Worm (Caenorhabditis elegans) whole organism, L1 larva: Measurements from ENCODE around the gene ZC155.4.

Source experiments
- C34B4.2 ChIP-seq: sonication (generic microtip); optimal IDR thresholded peaks from 2 replicates; lab custom pipeline; 2017; ENCODE audit warnings: mild to moderate bottlenecking, missing genetic modification characterization, missing compliant biosample characterization
- Y116A8C.19 ChIP-seq: sonication (generic microtip); optimal IDR thresholded peaks from 2 replicates; lab custom pipeline; 2016; ENCODE audit warnings: missing compliant biosample characterization, missing genetic modification characterization, borderline replicate concordance
- aha-1 ChIP-seq: fragments of 150-350 bp; optimal IDR thresholded peaks from 2 replicates; lab custom pipeline; 2014; ENCODE audit warnings: missing biosample characterization, missing genetic modification characterization
- alr-1 ChIP-seq: fragments of 200-800 bp; sonication (Bioruptor generic); optimal IDR thresholded peaks from 2 replicates; lab custom pipeline; 2018; ENCODE audit warnings: borderline replicate concordance, mild to moderate bottlenecking, missing genetic modification characterization, missing compliant biosample characterization
- aly-2 ChIP-seq: fragments of 150-350 bp; optimal IDR thresholded peaks from 2 replicates; lab custom pipeline; 2014; ENCODE audit warnings: missing biosample characterization, missing genetic modification characterization
- ama-1 ChIP-seq: fragments of 150-350 bp; optimal IDR thresholded peaks from 2 replicates; lab custom pipeline; 2014
- blmp-1 ChIP-seq: fragments of 150-350 bp; optimal IDR thresholded peaks from 2 replicates; lab custom pipeline; 2014; ENCODE audit warnings: missing biosample characterization, missing genetic modification characterization
- ceh-63 ChIP-seq: fragments of 200-800 bp; sonication (Bioruptor generic); optimal IDR thresholded peaks from 2 replicates; lab custom pipeline; 2018; ENCODE audit warnings: mild to moderate bottlenecking, missing genetic modification characterization, missing compliant biosample characterization
- ceh-8 ChIP-seq: fragments of 200-800 bp; sonication (Bioruptor generic); optimal IDR thresholded peaks from 2 replicates; lab custom pipeline; 2018; ENCODE audit warnings: mild to moderate bottlenecking, missing genetic modification characterization, moderate library complexity, missing compliant biosample characterization
- dsc-1 ChIP-seq: sonication (generic microtip); optimal IDR thresholded peaks from 2 replicates; lab custom pipeline; 2016; ENCODE audit warnings: mild to moderate bottlenecking, missing genetic modification characterization, missing compliant biosample characterization
- efl-1 ChIP-seq, 4 experiments: fragments of 150-350 bp; optimal IDR thresholded peaks in 3 of 4; peaks in 1 of 4; 1 replicate in 1 of 4; 2 replicates in 3 of 4; lab custom pipeline; 2014; ENCODE audit warnings: missing biosample characterization in 2 of 4, missing genetic modification characterization in 2 of 4, missing genetic modification reagents in 2 of 4
- egl-27 ChIP-seq, 2 experiments: fragments of 150-350 bp in 1 of 2; sonication (generic microtip); optimal IDR thresholded peaks; 3 replicates each; lab custom pipeline; 2017 to 2018; ENCODE audit warnings: missing biosample characterization in 2 of 2, missing genetic modification characterization in 2 of 2, missing genetic modification reagents in 2 of 2
- fkh-10 ChIP-seq: sonication (generic microtip); optimal IDR thresholded peaks from 2 replicates; lab custom pipeline; 2017; ENCODE audit warnings: missing biosample characterization, missing genetic modification reagents, missing genetic modification characterization
- fkh-8 ChIP-seq: sonication (generic microtip); optimal IDR thresholded peaks from 2 replicates; lab custom pipeline; 2016; ENCODE audit warnings: mild to moderate bottlenecking, missing genetic modification characterization, missing compliant biosample characterization
- fos-1 ChIP-seq: fragments of 150-350 bp; optimal IDR thresholded peaks from 2 replicates; lab custom pipeline; 2014; ENCODE audit warnings: missing biosample characterization, missing genetic modification characterization
- grh-1 ChIP-seq: fragments of 200-800 bp; sonication (Bioruptor generic); IDR thresholded peaks from 2 replicates; pipeline ENCODE4 v1.3.6; 2022; ENCODE audit warnings: missing genetic modification reagents, missing genetic modification characterization, missing compliant biosample characterization
- hlh-4 ChIP-seq: sonication (generic microtip); optimal IDR thresholded peaks from 2 replicates; lab custom pipeline; 2016; ENCODE audit warnings: mild to moderate bottlenecking, missing genetic modification characterization, missing compliant biosample characterization
- hpl-2 ChIP-seq: fragments of 150-350 bp; optimal IDR thresholded peaks from 2 replicates; lab custom pipeline; 2014; ENCODE audit warnings: missing biosample characterization, missing genetic modification reagents, missing genetic modification characterization
- irx-1 ChIP-seq: sonication (generic microtip); optimal IDR thresholded peaks from 2 replicates; lab custom pipeline; 2016; ENCODE audit warnings: missing genetic modification characterization, missing compliant biosample characterization
- lin-35 ChIP-seq, 2 experiments: fragments of 150-350 bp; optimal IDR thresholded peaks; 2 replicates each; lab custom pipeline; 2014; ENCODE audit warnings: missing biosample characterization in 2 of 2, missing genetic modification characterization in 2 of 2, missing genetic modification reagents in 2 of 2
- lin-39 ChIP-seq: fragments of 150-350 bp; optimal IDR thresholded peaks from 2 replicates; lab custom pipeline; 2014; ENCODE audit warnings: missing biosample characterization, missing genetic modification reagents, missing genetic modification characterization
- lir-3 ChIP-seq: sonication (generic microtip); optimal IDR thresholded peaks from 2 replicates; lab custom pipeline; 2016; ENCODE audit warnings: mild to moderate bottlenecking, missing genetic modification characterization, moderate library complexity, missing compliant biosample characterization; ENCODE audit not compliant: poor library complexity
- mab-9 ChIP-seq: fragments of 200-800 bp; sonication (Bioruptor generic); IDR thresholded peaks from 2 replicates; pipeline ENCODE4 v1.3.6; 2022; ENCODE audit warnings: missing genetic modification reagents, missing genetic modification characterization, missing compliant biosample characterization
- mdl-1 ChIP-seq, 2 experiments: fragments of 150-350 bp; optimal IDR thresholded peaks; 2 replicates each; lab custom pipeline; 2014 to 2017; ENCODE audit warnings: missing biosample characterization in 2 of 2, missing genetic modification characterization in 2 of 2, inconsistent platforms in 1 of 2
- mep-1 ChIP-seq: fragments of 150-350 bp; optimal IDR thresholded peaks from 2 replicates; lab custom pipeline; 2014; ENCODE audit warnings: missing biosample characterization, missing genetic modification characterization
- nhr-11 ChIP-seq: fragments of 150-350 bp; optimal IDR thresholded peaks from 2 replicates; lab custom pipeline; 2014; ENCODE audit warnings: missing biosample characterization, missing genetic modification characterization
- nhr-12 ChIP-seq: sonication (generic microtip); optimal IDR thresholded peaks from 2 replicates; lab custom pipeline; 2017; ENCODE audit warnings: missing biosample characterization, missing genetic modification characterization
- nhr-19 ChIP-seq: fragments of 200-800 bp; sonication (Bioruptor generic); conservative IDR thresholded peaks from 2 replicates; pipeline ENCODE4 v1.3.6; 2022; ENCODE audit warnings: missing genetic modification characterization, missing compliant biosample characterization
- nhr-28 ChIP-seq: fragments of 150-350 bp; optimal IDR thresholded peaks from 2 replicates; lab custom pipeline; 2014; ENCODE audit warnings: missing biosample characterization, missing genetic modification characterization
- nhr-71 ChIP-seq: sonication (generic microtip); optimal IDR thresholded peaks from 2 replicates; lab custom pipeline; 2016; ENCODE audit warnings: mild to moderate bottlenecking, missing genetic modification characterization, moderate library complexity, missing compliant biosample characterization
- nhr-76 ChIP-seq: sonication (generic microtip); optimal IDR thresholded peaks from 2 replicates; lab custom pipeline; 2017; ENCODE audit warnings: missing biosample characterization, missing genetic modification characterization
- nhr-77 ChIP-seq: fragments of 150-350 bp; optimal IDR thresholded peaks from 2 replicates; lab custom pipeline; 2014; ENCODE audit warnings: missing biosample characterization, missing genetic modification characterization
- nhr-84 ChIP-seq: sonication (generic microtip); optimal IDR thresholded peaks from 2 replicates; lab custom pipeline; 2017; ENCODE audit warnings: missing biosample characterization, missing genetic modification characterization
- nhr-85 ChIP-seq: sonication (generic microtip); peaks from one replicate; lab custom pipeline; 2016; ENCODE audit warnings: missing genetic modification characterization, inconsistent platforms, missing compliant biosample characterization
- skn-1 ChIP-seq: fragments of 150-350 bp; optimal IDR thresholded peaks from 2 replicates; lab custom pipeline; 2014; ENCODE audit warnings: missing biosample characterization, missing genetic modification characterization
- snpc-4 ChIP-seq: fragments of 150-350 bp; optimal IDR thresholded peaks from 2 replicates; lab custom pipeline; 2014; ENCODE audit warnings: missing biosample characterization, missing genetic modification characterization
- snu-23 ChIP-seq: sonication (generic microtip); optimal IDR thresholded peaks from 2 replicates; lab custom pipeline; 2016; ENCODE audit warnings: missing genetic modification characterization, missing compliant biosample characterization
- sptf-1 ChIP-seq: fragments of 150-350 bp; optimal IDR thresholded peaks from 2 replicates; lab custom pipeline; 2014; ENCODE audit warnings: missing biosample characterization, missing genetic modification characterization
- unc-30 ChIP-seq: sonication (generic microtip); optimal IDR thresholded peaks from 2 replicates; lab custom pipeline; 2017; ENCODE audit warnings: missing biosample characterization, missing genetic modification characterization
- unc-62 ChIP-seq: fragments of 150-350 bp; optimal IDR thresholded peaks from 2 replicates; lab custom pipeline; 2014; ENCODE audit warnings: missing biosample characterization, missing genetic modification reagents, missing genetic modification characterization
- unc-98 ChIP-seq: fragments of 200-800 bp; sonication (Bioruptor generic); IDR thresholded peaks from 2 replicates; pipeline ENCODE4 v1.3.6; 2022; ENCODE audit warnings: missing genetic modification characterization, missing compliant biosample characterization
- zip-4 ChIP-seq: fragments of 200-800 bp; sonication (Bioruptor generic); optimal IDR thresholded peaks from 2 replicates; lab custom pipeline; 2018; ENCODE audit warnings: mild to moderate bottlenecking, missing genetic modification characterization, moderate library complexity, missing compliant biosample characterization
- ztf-11 ChIP-seq, 2 experiments: sonication (generic microtip); optimal IDR thresholded peaks; 2 replicates each; lab custom pipeline; 2016 to 2017; ENCODE audit warnings: missing genetic modification characterization in 2 of 2, missing biosample characterization in 1 of 2, missing compliant biosample characterization in 1 of 2
- ztf-4 ChIP-seq: fragments of 150-350 bp; optimal IDR thresholded peaks from 2 replicates; lab custom pipeline; 2014; ENCODE audit warnings: missing biosample characterization, missing genetic modification characterization

Gene ZC155.4

DNA sequence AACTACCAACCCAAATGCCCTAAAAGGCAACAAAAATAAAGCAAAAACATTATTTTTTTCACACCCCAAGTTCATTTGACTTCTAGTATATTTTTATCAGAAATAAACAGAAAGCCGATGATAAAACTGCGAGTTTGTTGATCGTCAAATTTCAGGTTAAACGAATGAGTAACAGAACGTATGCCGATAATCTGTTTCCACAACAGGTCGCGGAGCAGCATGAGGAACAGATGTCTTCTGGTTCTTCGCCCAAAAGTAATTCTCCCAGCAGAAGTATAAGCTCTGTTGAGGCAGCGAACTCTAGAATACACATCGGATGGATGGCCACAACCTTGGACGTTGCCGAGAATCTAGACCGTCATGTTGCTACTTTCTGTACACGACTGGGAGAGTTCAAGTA is 15.1 kb upstream of the ZC155.4 start, which contains the start of gene prmt-5 (continued):
- TF ChIP-seq snu-23 (GFP tag; lab: Kevin White, UChicago) (peak; percentile 22), nhr-12 (no peak)

ce11 chrIII:5229511-5230250 is 14.4 kb upstream of the ZC155.4 start:
- no peak for TF ChIP-seq nhr-28 (tag; lab: Kevin White, UChicago)
- no peak for TF ChIP-seq ama-1 (lab: Kevin White, UChicago)
- no peak for TF ChIP-seq ceh-63 (GFP tag; lab: Kevin White, UChicago)
- no peak for TF ChIP-seq efl-1 (optimal IDR thresholded peaks at IDR 0.05; lab: Kevin White, UChicago)
- peak in 1 of 2 experiments; percentile 90 for TF ChIP-seq efl-1 (GFP tag; optimal IDR thresholded peaks at IDR 0.05 in 1 of 2; lab: Kevin White, UChicago)
- TF ChIP-seq unc-62 (GFP tag; lab: Kevin White, UChicago): no peak
- no peak for TF ChIP-seq Y116A8C.19
- peak; percentile 59 for TF ChIP-seq nhr-85
- TF ChIP-seq sptf-1 (tag; lab: Kevin White, UChicago): no peak
- TF ChIP-seq zip-4 (GFP tag; lab: Kevin White, UChicago): no peak
- peak; percentile 33 for TF ChIP-seq nhr-76 (tag; lab: Kevin White, UChicago)
- no peak for TF ChIP-seq dsc-1
- TF ChIP-seq ceh-8 (GFP tag; lab: Kevin White, UChicago): no peak
- TF ChIP-seq irx-1 (tag; lab: Kevin White, UChicago): no peak
- no peak for TF ChIP-seq skn-1 (tag; lab: Kevin White, UChicago)
- no peak for TF ChIP-seq grh-1 (GFP tag; lab: Robert Waterston, UW)
- no peak for TF ChIP-seq unc-30 (tag; lab: Kevin White, UChicago)
- peak; percentile 94 for TF ChIP-seq alr-1
- no peak for TF ChIP-seq blmp-1 (tag; lab: Kevin White, UChicago)
- TF ChIP-seq egl-27 (tag; optimal IDR thresholded peaks at IDR 0.05; lab: Kevin White, UChicago): no peak
- TF ChIP-seq, all 84 proteins: peak for 4

ce11 chrIII:5228839-5229238 is 13.6 kb upstream of the ZC155.4 start:
- no peak for TF ChIP-seq efl-1 (optimal IDR thresholded peaks at IDR 0.05; lab: Kevin White, UChicago)
- peak in 1 of 2 experiments; percentile 90 for TF ChIP-seq efl-1 (GFP tag; optimal IDR thresholded peaks at IDR 0.05 in 1 of 2; lab: Kevin White, UChicago)
- no peak for TF ChIP-seq lir-3 (tag; lab: Kevin White, UChicago)
- TF ChIP-seq mdl-1 (tag; optimal IDR thresholded peaks at IDR 0.05; lab: Kevin White, UChicago): no peak
- TF ChIP-seq ama-1 (lab: Kevin White, UChicago): peak; percentile 20
- TF ChIP-seq unc-98 (GFP tag; lab: Robert Waterston, UW): no peak

ce11 chrIII:5227831-5228467 is 12.7 kb upstream of the ZC155.4 start, which contains the start of the genes C34E10.12, C34E10.10 and atp-2:
TSS of gene C34E10.12 (minus strand) at chrIII:5227881.
TSS of gene C34E10.10 (minus strand) at chrIII:5227884.
TSS of gene atp-2 (plus strand) at chrIII:5228417.
- no peak for TF ChIP-seq alr-1
- TF ChIP-seq nhr-19: peak; percentile 87
- no peak for TF ChIP-seq unc-98 (GFP tag; lab: Robert Waterston, UW)
- TF ChIP-seq nhr-11 (tag; lab: Kevin White, UChicago): peak; percentile 27
- TF ChIP-seq lin-35 (GFP tag; optimal IDR thresholded peaks at IDR 0.05; lab: Kevin White, UChicago): peak; percentile 86 to 90
- peak; percentile 96 for TF ChIP-seq skn-1 (tag; lab: Kevin White, UChicago)
- TF ChIP-seq hlh-4 (tag; lab: Kevin White, UChicago): no peak
- TF ChIP-seq nhr-71 (tag; lab: Kevin White, UChicago): peak; percentile 93
- peak; percentile 46 for TF ChIP-seq snpc-4 (tag; lab: Kevin White, UChicago)
- peak; percentile 93 for TF ChIP-seq nhr-85
- peak; percentile 2 for TF ChIP-seq lin-39
- TF ChIP-seq nhr-77 (tag; lab: Kevin White, UChicago): peak; percentile 82
- TF ChIP-seq aha-1 (tag; lab: Kevin White, UChicago): peak; percentile 59
- peak; percentile 65 for TF ChIP-seq fos-1
- peak; percentile 85 for TF ChIP-seq fkh-8 (tag; lab: Kevin White, UChicago)
- no peak for TF ChIP-seq egl-27 (tag; optimal IDR thresholded peaks at IDR 0.05; lab: Kevin White, UChicago)
- TF ChIP-seq zip-4 (GFP tag; lab: Kevin White, UChicago): peak; percentile 40
- TF ChIP-seq fkh-10 (GFP tag; lab: Kevin White, UChicago): peak; percentile 60
- peak; percentile 99 for TF ChIP-seq C34B4.2 (tag; lab: Kevin White, UChicago)
- no peak for TF ChIP-seq nhr-84
- TF ChIP-seq aly-2: peak; percentile 70
- peak; percentile 38; the same call in 1 of the 2 replicates for TF ChIP-seq mab-9 (GFP tag; lab: Robert Waterston, UW)
- peak; percentile 81 for TF ChIP-seq hpl-2
- TF ChIP-seq ztf-11 (tag; optimal IDR thresholded peaks at IDR 0.05; lab: Kevin White, UChicago): peak in 1 of 2 experiments; percentile 52
- TF ChIP-seq blmp-1 (tag; lab: Kevin White, UChicago): peak; percentile 59
- no peak for TF ChIP-seq nhr-76 (tag; lab: Kevin White, UChicago)
- peak; percentile 83 for TF ChIP-seq mep-1 (tag; lab: Kevin White, UChicago)
- no peak for TF ChIP-seq ztf-4 (tag; lab: Kevin White, UChicago)
